Fruit fly (Drosophila melanogaster) whole organism, embryonic: Measurements from ENCODE around the gene CG31358.

Source experiments
- CG8290 ChIP-seq, 3 experiments: fragments of 200-800 bp; sonication (Bioruptor generic); optimal IDR thresholded peaks; 2 replicates each; lab custom pipeline; 2016 to 2019; ENCODE audit warnings: missing biosample characterization in 3 of 3, missing genetic modification characterization in 3 of 3, mild to moderate bottlenecking in 2 of 3, moderate library complexity in 1 of 3
- HHEX ChIP-seq: fragments of 200-800 bp; sonication (Bioruptor generic); optimal IDR thresholded peaks from 3 replicates; lab custom pipeline; 2017; ENCODE audit warnings: missing biosample characterization, mild to moderate bottlenecking, missing genetic modification characterization, missing genetic modification reagents

DNA sequence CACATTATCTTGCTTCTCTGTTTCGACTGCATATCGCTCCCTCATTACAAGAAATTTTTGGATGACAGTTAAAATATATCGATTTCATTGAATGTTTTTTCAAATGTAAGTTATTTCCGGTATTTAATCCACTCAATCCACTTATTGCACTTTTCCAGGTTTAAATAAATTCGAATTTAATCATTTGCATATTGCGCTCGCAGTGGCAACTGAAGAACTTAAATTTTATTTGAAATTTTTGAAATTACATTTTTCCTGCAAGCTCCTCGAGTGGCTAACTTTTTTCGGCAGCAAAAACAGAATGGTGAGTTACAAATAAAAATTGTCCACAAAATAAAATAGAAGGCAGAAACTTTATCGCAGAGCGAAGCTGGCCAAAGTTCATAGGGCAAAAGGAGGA lies at the start of gene CG31358, which contains the start of the genes CG42504 and CG42505:
- TF ChIP-seq CG8290 (GFP tag; optimal IDR thresholded peaks at IDR 0.05; lab: Kevin White, UChicago) (no peak), CG8290 (tag; optimal IDR thresholded peaks at IDR 0.05; lab: Kevin White, UChicago) (no peak), HHEX (GFP tag; lab: Kevin White, UChicago) (no peak)
